Fruit fly (Drosophila melanogaster): Measurements from ENCODE around the gene CG33303.
A peak's percentile ranks its signal among the peaks of the same experiment; 100 is the strongest.

Gene CG33303

dm6 chr2L:10327790-10328189, 47.8 kb downstream of the CG33303 start, which contains the start of gene RnrL:
Gene RnrL (minus strand): TSS chr2L:10327943.
- TF ChIP-seq CG7045 (GFP tag; optimal IDR thresholded peaks at IDR 0.05) (no peak), kay (GFP tag; ENCODE audit: borderline replicate concordance) (peak; percentile 82), Crg-1 (GFP tag; optimal IDR thresholded peaks at IDR 0.05) (no peak), Mnt (GFP tag; optimal IDR thresholded peaks at IDR 0.05) (no peak), tj (GFP tag; optimal IDR thresholded peaks at IDR 0.05) (no peak), cnc (optimal IDR thresholded peaks at IDR 0.05) (no peak), bab1 (GFP tag; optimal IDR thresholded peaks at IDR 0.05) (no peak), toe (GFP tag; optimal IDR thresholded peaks at IDR 0.05) (no peak)

All from whole organism, adult.